Fruit fly (Drosophila melanogaster) ovary, adult (tissue): ENCODE data around the gene CG14515.

Experiments used
- CG17801 ChIP-seq: fragments of 200-800 bp; optimal IDR thresholded peaks from 2 replicates; lab custom pipeline; 2019; ENCODE audit warnings: missing biosample characterization, mild to moderate bottlenecking, missing genetic modification characterization, moderate library complexity; ENCODE audit not compliant: partially characterized antibody

Gene CG14515

dm6 chr3R:29204033-29204432 is 6.7 kb downstream of the CG14515 start, which contains the start of gene Cyt-c1L:
Gene Cyt-c1L, minus strand, starts transcription at chr3R:29204133.
- no peak for TF ChIP-seq CG17801

dm6 chr3R:29204612-29205480 is 7.5 kb downstream of the CG14515 start:
- no peak for TF ChIP-seq CG17801

- TF ChIP-seq CG17801: no peak
Observed at dm6 chr3R:29206198-29207011, 9.0 kb downstream of the CG14515 start.

dm6 chr3R:29207012-29207656 is 9.8 kb downstream of the CG14515 start:
- peak; percentile 73 for TF ChIP-seq CG17801

dm6 chr3R:29207996-29208395 is 10.6 kb downstream of the CG14515 start:
- TF ChIP-seq CG17801: peak; percentile 45

- no peak for TF ChIP-seq CG17801
Observed at dm6 chr3R:29210091-29210490, 12.7 kb downstream of the CG14515 start.

- no peak for TF ChIP-seq CG17801
Observed at dm6 chr3R:29210542-29211393, 13.4 kb downstream of the CG14515 start.

- TF ChIP-seq CG17801: no peak
Observed at dm6 chr3R:29211702-29212101, 14.3 kb downstream of the CG14515 start.

- TF ChIP-seq CG17801: no peak
Observed at dm6 chr3R:29212534-29212933, 15.2 kb downstream of the CG14515 start.

- TF ChIP-seq CG17801: no peak
Observed at dm6 chr3R:29213416-29213815, 16.1 kb downstream of the CG14515 start.

dm6 chr3R:29214262-29214661 is 16.9 kb downstream of the CG14515 start:
- TF ChIP-seq CG17801: peak; percentile 100

dm6 chr3R:29214982-29215533 is 17.7 kb downstream of the CG14515 start:
- peak; percentile 77 for TF ChIP-seq CG17801

dm6 chr3R:29215652-29216483 is 18.5 kb downstream of the CG14515 start:
- no peak for TF ChIP-seq CG17801

dm6 chr3R:29216484-29216863 is 19.1 kb downstream of the CG14515 start:
- TF ChIP-seq CG17801: no peak

- no peak for TF ChIP-seq CG17801
Observed at dm6 chr3R:29217309-29217708, 20.0 kb downstream of the CG14515 start.
